Fruit fly (Drosophila melanogaster): ENCODE measurements around the gene rictor.

DNA sequence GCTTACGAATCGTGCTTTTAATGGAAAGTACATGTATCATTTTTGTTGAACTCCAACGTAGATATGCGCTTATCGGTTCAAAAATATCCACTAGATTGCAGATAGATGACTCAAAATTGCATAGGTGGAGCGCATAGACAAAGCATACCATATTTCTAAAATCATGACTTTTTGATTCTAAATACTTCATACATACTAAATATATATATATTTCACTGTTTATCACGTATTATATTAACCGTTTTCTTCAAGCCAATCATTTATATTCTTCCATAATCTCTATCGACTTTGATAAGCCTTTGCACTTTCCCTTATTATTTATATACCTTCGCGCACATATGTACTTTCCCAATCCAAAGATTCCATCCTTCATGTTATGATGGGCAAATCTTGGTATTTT, 49.1 kb downstream of the rictor start, which contains the start of gene CG14195:
- no peak for TF ChIP-seq h (optimal IDR thresholded peaks at IDR 0.05)
- TF ChIP-seq Sin3A (optimal IDR thresholded peaks at IDR 0.05), result no peak

Measured in Kc167 (cell line).